Fruit fly (Drosophila melanogaster) whole organism, embryonic: ENCODE measurements around the gene CG13670.
A peak's percentile ranks its signal among the peaks of the same experiment; 100 is the strongest.

Source experiments
- Aef1 ChIP-seq: fragments of 200-800 bp; sonication (Bioruptor generic); IDR thresholded peaks from 3 replicates; pipeline ENCODE4 v1.3.6; 2022; ENCODE audit warnings: missing biosample characterization, missing genetic modification characterization
- Atf3 ChIP-seq: fragments of 200-800 bp; sonication (Bioruptor generic); optimal IDR thresholded peaks from 3 replicates; lab custom pipeline; 2016; ENCODE audit warnings: missing biosample characterization, missing genetic modification characterization
- BEAF-32 ChIP-seq: fragments of 200-800 bp; sonication (Bioruptor generic); optimal IDR thresholded peaks from 3 replicates; lab custom pipeline; 2017; ENCODE audit warnings: missing biosample characterization, missing genetic modification characterization, mild to moderate bottlenecking, moderate library complexity, missing genetic modification reagents
- CG10431 ChIP-seq: fragments of 200-800 bp; sonication (Bioruptor generic); optimal IDR thresholded peaks from 3 replicates; lab custom pipeline; 2018; ENCODE audit warnings: missing biosample characterization, mild to moderate bottlenecking, missing genetic modification characterization
- CG11247 ChIP-seq: fragments of 200-800 bp; sonication (Bioruptor generic); IDR thresholded peaks from 2 replicates; pipeline ENCODE4 v1.3.6; 2022; ENCODE audit warnings: missing biosample characterization, missing genetic modification characterization
- CG16863 ChIP-seq: fragments of 200-800 bp; sonication (Bioruptor generic); optimal IDR thresholded peaks from 3 replicates; lab custom pipeline; 2016; ENCODE audit warnings: missing biosample characterization, missing genetic modification characterization
- CG17568 ChIP-seq: fragments of 200-800 bp; sonication (Bioruptor generic); optimal IDR thresholded peaks from 2 replicates; lab custom pipeline; 2018; ENCODE audit warnings: missing biosample characterization, mild to moderate bottlenecking, missing genetic modification characterization, moderate library complexity
- CG30431 ChIP-seq: fragments of 200-800 bp; sonication (Bioruptor generic); optimal IDR thresholded peaks from 2 replicates; lab custom pipeline; 2017; ENCODE audit warnings: missing biosample characterization, missing genetic modification characterization
- CG31365 ChIP-seq: fragments of 200-800 bp; sonication (Bioruptor generic); optimal IDR thresholded peaks from 2 replicates; lab custom pipeline; 2018; ENCODE audit warnings: missing biosample characterization, mild to moderate bottlenecking, missing genetic modification characterization
- CG3838 ChIP-seq: fragments of 200-800 bp; sonication (Bioruptor generic); optimal IDR thresholded peaks from 3 replicates; lab custom pipeline; 2016; ENCODE audit warnings: missing biosample characterization, missing genetic modification characterization
- CG6175 ChIP-seq: fragments of 200-800 bp; sonication (Bioruptor generic); IDR thresholded peaks from 3 replicates; pipeline ENCODE4 v1.3.6; 2022; ENCODE audit warnings: missing biosample characterization, missing genetic modification characterization
- CG6791 ChIP-seq: fragments of 200-800 bp; sonication (Bioruptor generic); IDR thresholded peaks from 3 replicates; pipeline ENCODE4 v1.3.6; 2022; ENCODE audit warnings: missing biosample characterization, missing genetic modification characterization; ENCODE audit not compliant: partially characterized antibody
- CG9215 ChIP-seq: fragments of 200-800 bp; sonication (Bioruptor generic); IDR thresholded peaks from 2 replicates; pipeline ENCODE4 v1.3.6; 2022; ENCODE audit warnings: missing biosample characterization, missing genetic modification characterization
- CG9609 ChIP-seq: fragments of 200-800 bp; sonication (Bioruptor generic); optimal IDR thresholded peaks from 3 replicates; lab custom pipeline; 2016; ENCODE audit warnings: missing biosample characterization, missing genetic modification characterization
- Chrac-16 ChIP-seq: fragments of 200-800 bp; sonication (Bioruptor generic); optimal IDR thresholded peaks from 3 replicates; lab custom pipeline; 2016; ENCODE audit warnings: missing biosample characterization, missing genetic modification characterization
- Eip74EF ChIP-seq, 2 experiments: fragments of 200-800 bp in 1 of 2; fragments of >200 bp in 1 of 2; sonication (Bioruptor generic) in 1 of 2; optimal IDR thresholded peaks; 2 replicates each; lab custom pipeline; 2017 to 2019; ENCODE audit warnings: missing biosample characterization in 2 of 2, missing genetic modification characterization in 2 of 2, mild to moderate bottlenecking in 1 of 2, moderate library complexity in 1 of 2
- Elba2 ChIP-seq: fragments of 200-800 bp; sonication (Bioruptor generic); optimal IDR thresholded peaks from 3 replicates; lab custom pipeline; 2016; ENCODE audit warnings: missing biosample characterization, missing genetic modification characterization
- Fer1 ChIP-seq: fragments of 200-800 bp; sonication (Bioruptor generic); optimal IDR thresholded peaks from 2 replicates; lab custom pipeline; 2017; ENCODE audit warnings: missing biosample characterization, mild to moderate bottlenecking, missing genetic modification characterization
- GATAe ChIP-seq: fragments of 200-800 bp; sonication (Bioruptor generic); conservative IDR thresholded peaks from 2 replicates; pipeline ENCODE4 v1.3.6; 2022; ENCODE audit warnings: missing biosample characterization, missing genetic modification characterization
- Gug ChIP-seq: fragments of 200-800 bp; sonication (Bioruptor generic); IDR thresholded peaks from 4 replicates; pipeline ENCODE4 v1.3.6; 2022; ENCODE audit warnings: missing biosample characterization, missing genetic modification characterization
- Hr51 ChIP-seq, 2 experiments: fragments of 200-800 bp; sonication (Bioruptor generic); optimal IDR thresholded peaks; 2 replicates in 1 of 2; 3 replicates in 1 of 2; lab custom pipeline; 2016 to 2018; ENCODE audit warnings: missing biosample characterization in 2 of 2, missing genetic modification characterization in 2 of 2, mild to moderate bottlenecking in 1 of 2, moderate library complexity in 1 of 2
- Neu2 ChIP-seq: fragments of 200-800 bp; sonication (Bioruptor generic); optimal IDR thresholded peaks from 3 replicates; lab custom pipeline; 2016; ENCODE audit warnings: missing biosample characterization, missing genetic modification characterization, borderline replicate concordance
- Oli ChIP-seq: fragments of 200-800 bp; sonication (Bioruptor generic); optimal IDR thresholded peaks from 2 replicates; lab custom pipeline; 2018; ENCODE audit warnings: missing biosample characterization, mild to moderate bottlenecking, missing genetic modification characterization, moderate library complexity
- PHDP ChIP-seq: fragments of 200-800 bp; sonication (Bioruptor generic); optimal IDR thresholded peaks from 3 replicates; lab custom pipeline; 2018; ENCODE audit warnings: missing biosample characterization, mild to moderate bottlenecking, missing genetic modification characterization, moderate library complexity
- Rfx ChIP-seq: fragments of 200-800 bp; sonication (Bioruptor generic); IDR thresholded peaks from 2 replicates; pipeline ENCODE4 v1.3.6; 2022; ENCODE audit warnings: missing biosample characterization, missing genetic modification characterization
- Taf1 ChIP-seq: fragments of 200-800 bp; sonication (Bioruptor generic); IDR thresholded peaks from 2 replicates; pipeline ENCODE4 v1.3.6; 2022; ENCODE audit warnings: missing biosample characterization, missing genetic modification characterization
- ap ChIP-seq: fragments of 200-800 bp; sonication (Bioruptor generic); IDR thresholded peaks from 2 replicates; pipeline ENCODE4 v1.3.6; 2022; ENCODE audit warnings: missing biosample characterization, missing genetic modification characterization
- cato ChIP-seq: fragments of 200-800 bp; sonication (Bioruptor generic); optimal IDR thresholded peaks from 2 replicates; lab custom pipeline; 2016; ENCODE audit warnings: missing biosample characterization, missing genetic modification characterization, borderline replicate concordance
- corto ChIP-seq: fragments of 200-800 bp; sonication (Bioruptor generic); optimal IDR thresholded peaks from 2 replicates; lab custom pipeline; 2016; ENCODE audit warnings: missing biosample characterization, mild to moderate bottlenecking, missing genetic modification characterization, moderate library complexity
- dati ChIP-seq: fragments of 200-800 bp; sonication (Bioruptor generic); IDR thresholded peaks from 2 replicates; pipeline ENCODE4 v1.3.6; 2022; ENCODE audit warnings: missing biosample characterization, missing genetic modification characterization
- dimm ChIP-seq: fragments of 200-800 bp; sonication (Bioruptor generic); IDR thresholded peaks from 2 replicates; pipeline ENCODE4 v1.3.6; 2022; ENCODE audit warnings: missing biosample characterization, missing genetic modification characterization
- dm ChIP-seq: fragments of 200-800 bp; sonication (Bioruptor generic); optimal IDR thresholded peaks from 3 replicates; lab custom pipeline; 2016; ENCODE audit warnings: missing biosample characterization, missing genetic modification characterization
- fd96Cb ChIP-seq: fragments of 200-800 bp; sonication (Bioruptor generic); optimal IDR thresholded peaks from 2 replicates; lab custom pipeline; 2018; ENCODE audit warnings: missing biosample characterization, mild to moderate bottlenecking, missing genetic modification characterization, moderate library complexity
- gem ChIP-seq: fragments of 200-800 bp; sonication (Bioruptor generic); optimal IDR thresholded peaks from 2 replicates; lab custom pipeline; 2019; ENCODE audit warnings: missing biosample characterization, mild to moderate bottlenecking, missing genetic modification characterization, moderate library complexity
- gsb ChIP-seq: fragments of 200-800 bp; sonication (Bioruptor generic); IDR thresholded peaks from 2 replicates; pipeline ENCODE4 v1.3.6; 2022; ENCODE audit warnings: missing biosample characterization, missing genetic modification characterization
- hkb ChIP-seq, 2 experiments: fragments of 200-800 bp in 1 of 2; fragments of >200 bp in 1 of 2; sonication (Bioruptor generic) in 1 of 2; IDR thresholded peaks in 1 of 2; optimal IDR thresholded peaks in 1 of 2; 2 replicates each; pipeline versions ENCODE4 v1.3.6 to Lab custom; 2017 to 2022; ENCODE audit warnings: missing biosample characterization in 1 of 2, missing genetic modification characterization in 1 of 2
- kah ChIP-seq: fragments of 200-800 bp; sonication (Bioruptor generic); optimal IDR thresholded peaks from 2 replicates; lab custom pipeline; 2018; ENCODE audit warnings: missing biosample characterization, mild to moderate bottlenecking, missing genetic modification characterization
- kay ChIP-seq: fragments of 200-800 bp; sonication (Bioruptor generic); optimal IDR thresholded peaks from 2 replicates; lab custom pipeline; 2016; ENCODE audit warnings: missing biosample characterization, missing genetic modification characterization
- lola ChIP-seq, 3 experiments: fragments of >200 bp in 2 of 3; fragments of 200-800 bp in 1 of 3; sonication (Bioruptor generic) in 1 of 3; optimal IDR thresholded peaks; 2 replicates each; lab custom pipeline; 2017 to 2019; ENCODE audit warnings: missing biosample characterization in 3 of 3, missing genetic modification characterization in 3 of 3, mild to moderate bottlenecking in 1 of 3, moderate library complexity in 1 of 3
- luna ChIP-seq: fragments of 200-800 bp; sonication (Bioruptor generic); optimal IDR thresholded peaks from 2 replicates; lab custom pipeline; 2016; ENCODE audit warnings: missing biosample characterization, missing genetic modification characterization
- pfk ChIP-seq: fragments of 200-800 bp; sonication (Bioruptor generic); optimal IDR thresholded peaks from 2 replicates; lab custom pipeline; 2018; ENCODE audit warnings: missing biosample characterization, mild to moderate bottlenecking, missing genetic modification characterization, moderate library complexity
- phol ChIP-seq: fragments of 200-800 bp; sonication (Bioruptor generic); optimal IDR thresholded peaks from 3 replicates; lab custom pipeline; 2018; ENCODE audit warnings: missing biosample characterization, mild to moderate bottlenecking, missing genetic modification characterization, moderate library complexity
- pum ChIP-seq: fragments of 200-800 bp; sonication (Bioruptor generic); optimal IDR thresholded peaks from 2 replicates; lab custom pipeline; 2016; ENCODE audit warnings: missing biosample characterization, missing genetic modification characterization
- pzg ChIP-seq: fragments of 200-800 bp; sonication (Bioruptor generic); optimal IDR thresholded peaks from 3 replicates; lab custom pipeline; 2018; ENCODE audit warnings: missing biosample characterization, mild to moderate bottlenecking, missing genetic modification characterization, moderate library complexity
- ranshi ChIP-seq: fragments of 200-800 bp; sonication (Bioruptor generic); IDR thresholded peaks from 2 replicates; pipeline ENCODE4 v1.3.6; 2022; ENCODE audit warnings: missing biosample characterization, missing genetic modification characterization
- sob ChIP-seq: fragments of 200-800 bp; sonication (Bioruptor generic); IDR thresholded peaks from 2 replicates; pipeline ENCODE4 v1.3.6; 2022; ENCODE audit warnings: missing biosample characterization, missing genetic modification characterization
- sr ChIP-seq: fragments of 200-800 bp; sonication (Bioruptor generic); IDR thresholded peaks from 3 replicates; pipeline ENCODE4 v1.3.6; 2022; ENCODE audit warnings: missing biosample characterization, missing genetic modification characterization
- tap ChIP-seq: fragments of 200-800 bp; optimal IDR thresholded peaks from 3 replicates; lab custom pipeline; 2019; ENCODE audit warnings: missing biosample characterization, mild to moderate bottlenecking, missing genetic modification characterization, moderate library complexity
- toy ChIP-seq: fragments of 200-800 bp; sonication (Bioruptor generic); IDR thresholded peaks from 2 replicates; pipeline ENCODE4 v1.3.6; 2022; ENCODE audit warnings: missing biosample characterization, missing genetic modification characterization
- tup ChIP-seq: fragments of 200-800 bp; sonication (Bioruptor generic); optimal IDR thresholded peaks from 2 replicates; lab custom pipeline; 2016; ENCODE audit warnings: missing biosample characterization, mild to moderate bottlenecking, missing genetic modification characterization, moderate library complexity
- zen ChIP-seq: fragments of 200-800 bp; sonication (Bioruptor generic); optimal IDR thresholded peaks from 3 replicates; lab custom pipeline; 2018; ENCODE audit warnings: missing biosample characterization, mild to moderate bottlenecking, missing genetic modification characterization, moderate library complexity

The CG13670 gene

DNA sequence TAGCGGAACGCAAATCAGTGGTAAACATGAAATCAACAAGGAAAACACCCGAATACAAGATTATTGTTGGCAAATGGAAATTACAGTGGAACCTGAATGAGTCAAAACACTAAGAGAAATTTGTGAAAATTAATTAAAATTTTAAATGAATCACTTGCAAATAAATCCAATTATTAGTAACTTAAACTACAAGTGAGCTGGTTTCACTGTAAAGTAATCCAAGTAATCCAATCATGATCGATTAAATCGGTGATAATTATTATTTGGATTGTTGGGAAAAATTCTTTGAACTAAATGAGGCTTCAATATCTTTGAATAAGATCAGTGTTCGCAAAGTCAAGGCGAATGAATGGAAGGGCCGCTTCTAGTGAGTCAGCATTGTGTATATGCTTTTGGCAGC is 32.2 kb upstream of the CG13670 start (continued):
- no peak for TF ChIP-seq GATAe (GFP tag; lab: Robert Waterston, UW)
- no peak for TF ChIP-seq Neu2 (GFP tag; lab: Kevin White, UChicago)
- no peak for TF ChIP-seq CG9609 (GFP tag; lab: Kevin White, UChicago)
- no peak for TF ChIP-seq Fer1 (GFP tag; lab: Kevin White, UChicago)
- no peak for TF ChIP-seq zen (tag; lab: Kevin White, UChicago)
- no peak for TF ChIP-seq CG17568 (GFP tag; lab: Kevin White, UChicago)
- TF ChIP-seq CG9215 (GFP tag; lab: Robert Waterston, UW), result no peak
- TF ChIP-seq gem (tag; lab: Kevin White, UChicago), result peak; percentile 56
- no peak for TF ChIP-seq CG11247
- no peak for TF ChIP-seq corto (GFP tag; lab: Kevin White, UChicago)
- TF ChIP-seq Aef1 (GFP tag; lab: Robert Waterston, UW), result no peak
- TF ChIP-seq Rfx, result no peak
- no peak for TF ChIP-seq luna (GFP tag; lab: Kevin White, UChicago)
- TF ChIP-seq Elba2, result no peak
- peak; percentile 38 for TF ChIP-seq PHDP (tag; lab: Kevin White, UChicago)
- no peak for TF ChIP-seq Eip74EF (GFP tag; optimal IDR thresholded peaks at IDR 0.05; lab: Kevin White, UChicago)
- no peak for TF ChIP-seq hkb (optimal IDR thresholded peaks at IDR 0.05; lab: Kevin White, UChicago)
- TF ChIP-seq hkb (GFP tag; IDR thresholded peaks at IDR 0.05; lab: Robert Waterston, UW), result no peak
- TF ChIP-seq gsb (GFP tag; lab: Robert Waterston, UW), result no peak
- no peak for TF ChIP-seq pzg (GFP tag; lab: Kevin White, UChicago)
- no peak for TF ChIP-seq toy (GFP tag; lab: Robert Waterston, UW)
- no peak for TF ChIP-seq cato (GFP tag; lab: Kevin White, UChicago)
- TF ChIP-seq BEAF-32 (GFP tag; lab: Kevin White, UChicago), result no peak
- TF ChIP-seq dimm (GFP tag; lab: Robert Waterston, UW), result no peak
- TF ChIP-seq CG10431 (GFP tag; lab: Kevin White, UChicago), result no peak
- no peak for TF ChIP-seq pum
- no peak for TF ChIP-seq Chrac-16
- TF ChIP-seq Hr51 (GFP tag; optimal IDR thresholded peaks at IDR 0.05; lab: Kevin White, UChicago), result peak in 1 of 2 experiments; percentile 45
- TF ChIP-seq CG30431, result no peak
- no peak for TF ChIP-seq dm (GFP tag; lab: Kevin White, UChicago)
- TF ChIP-seq Atf3 (GFP tag; lab: Kevin White, UChicago), result no peak
- TF ChIP-seq CG3838, result no peak
- TF ChIP-seq pfk (GFP tag; lab: Kevin White, UChicago), result no peak
- TF ChIP-seq CG16863 (GFP tag; lab: Kevin White, UChicago), result no peak
- peak; percentile 2 for TF ChIP-seq phol
- TF ChIP-seq lola (GFP tag; optimal IDR thresholded peaks at IDR 0.05; lab: Kevin White, UChicago), result no peak
- no peak for TF ChIP-seq tup
- peak; percentile 41 for TF ChIP-seq Oli
- TF ChIP-seq CG6791 (GFP tag; lab: Robert Waterston, UW), result no peak
- TF ChIP-seq fd96Cb (tag; lab: Kevin White, UChicago), result peak; percentile 2
- TF ChIP-seq CG31365 (tag; lab: Kevin White, UChicago), result no peak
- TF ChIP-seq dati (GFP tag; lab: Robert Waterston, UW), result no peak
- no peak for TF ChIP-seq CG6175 (GFP tag; lab: Robert Waterston, UW)
- TF ChIP-seq kay (GFP tag; lab: Kevin White, UChicago), result peak; percentile 43
- no peak for TF ChIP-seq Gug (GFP tag; lab: Robert Waterston, UW)
- TF ChIP-seq kah (GFP tag; lab: Kevin White, UChicago), result no peak
- no peak for TF ChIP-seq sr (GFP tag; lab: Robert Waterston, UW)
- no peak for TF ChIP-seq ap
- no peak for TF ChIP-seq Taf1 (GFP tag; lab: Robert Waterston, UW)
- no peak for TF ChIP-seq sob (GFP tag; lab: Robert Waterston, UW)
- no peak for TF ChIP-seq ranshi
- TF ChIP-seq tap, result peak; percentile 5
